Worm (Caenorhabditis elegans) whole organism, midembryonic: ENCODE measurements around the gene EGAP9.3.

ENCODE experiments used
- T22C8.4 ChIP-seq: fragments of 200-800 bp; sonication (Bioruptor generic); IDR thresholded peaks from 2 replicates; pipeline ENCODE4 v1.3.6; 2022; ENCODE audit warnings: missing genetic modification characterization, missing compliant biosample characterization
- cog-1 ChIP-seq: sonication (generic microtip); optimal IDR thresholded peaks from 2 replicates; lab custom pipeline; 2016; ENCODE audit warnings: missing genetic modification characterization, missing compliant biosample characterization
- flt-1 ChIP-seq: fragments of 200-800 bp; sonication (Bioruptor generic); IDR thresholded peaks from 2 replicates; pipeline ENCODE4 v1.3.6; 2022; ENCODE audit warnings: missing genetic modification characterization, missing compliant biosample characterization
- klf-2 ChIP-seq: fragments of 200-800 bp; sonication (Bioruptor generic); conservative IDR thresholded peaks from 2 replicates; pipeline ENCODE4 v1.3.6; 2022; ENCODE audit warnings: missing genetic modification reagents, missing genetic modification characterization, missing compliant biosample characterization
- med-1 ChIP-seq: sonication (generic microtip); optimal IDR thresholded peaks from 2 replicates; lab custom pipeline; 2017; ENCODE audit warnings: missing genetic modification characterization, mild to moderate bottlenecking, missing compliant biosample characterization, antibody characterized with exemption, missing genetic modification reagents; ENCODE audit not compliant: insufficient read depth
- ref-1 ChIP-seq: fragments of 200-800 bp; sonication (Bioruptor generic); conservative IDR thresholded peaks from 2 replicates; pipeline ENCODE4 v1.3.6; 2022; ENCODE audit warnings: missing genetic modification reagents, missing genetic modification characterization, missing compliant biosample characterization
- tab-1 ChIP-seq: fragments of 200-800 bp; sonication (Bioruptor generic); IDR thresholded peaks from 2 replicates; pipeline ENCODE4 v1.3.6; 2022; ENCODE audit warnings: missing genetic modification characterization, missing compliant biosample characterization
- ztf-23 ChIP-seq: fragments of 200-800 bp; sonication (Bioruptor generic); IDR thresholded peaks from 2 replicates; pipeline ENCODE4 v1.3.6; 2022; ENCODE audit warnings: missing genetic modification reagents, missing genetic modification characterization, missing compliant biosample characterization
- ztf-29 ChIP-seq: fragments of 200-800 bp; sonication (Bioruptor generic); IDR thresholded peaks from 2 replicates; pipeline ENCODE4 v1.3.6; 2022; ENCODE audit warnings: missing genetic modification reagents, missing genetic modification characterization, missing compliant biosample characterization

- TF ChIP-seq T22C8.4 (GFP tag; lab: Robert Waterston, UW) (no peak), ztf-29 (GFP tag; lab: Robert Waterston, UW) (no peak), flt-1 (GFP tag; lab: Robert Waterston, UW) (no peak), med-1 (GFP tag; lab: Kevin White, UChicago) (no peak), tab-1 (no peak), ref-1 (GFP tag; lab: Robert Waterston, UW) (no peak), klf-2 (GFP tag; lab: Robert Waterston, UW) (no peak), cog-1 (no peak), ztf-23 (GFP tag; lab: Robert Waterston, UW) (no peak)
Measured at ce11 chrV:6590283-6590682, 10.4 kb upstream of the EGAP9.3 start, which contains the start of gene ZK1055.2.
